Fruit fly (Drosophila melanogaster) whole organism, embryonic: ENCODE data around the gene QC.

Experiments
- Adf1 ChIP-seq: fragments of 200-800 bp; sonication (Bioruptor generic); IDR thresholded peaks from 2 replicates; pipeline ENCODE4 v1.3.6; 2022; ENCODE audit warnings: missing biosample characterization, missing genetic modification characterization
- Atf3 ChIP-seq: fragments of 200-800 bp; sonication (Bioruptor generic); optimal IDR thresholded peaks from 3 replicates; lab custom pipeline; 2016; ENCODE audit warnings: missing biosample characterization, missing genetic modification characterization
- Bgb ChIP-seq: fragments of 200-800 bp; sonication (Bioruptor generic); IDR thresholded peaks from 2 replicates; pipeline ENCODE4 v1.3.6; 2022; ENCODE audit warnings: missing biosample characterization, missing genetic modification characterization; ENCODE audit not compliant: partially characterized antibody
- CG1024 ChIP-seq: fragments of 200-800 bp; sonication (Bioruptor generic); IDR thresholded peaks from 2 replicates; pipeline ENCODE4 v1.3.6; 2022; ENCODE audit warnings: missing biosample characterization, missing genetic modification characterization
- CG11247 ChIP-seq: fragments of 200-800 bp; sonication (Bioruptor generic); IDR thresholded peaks from 2 replicates; pipeline ENCODE4 v1.3.6; 2022; ENCODE audit warnings: missing biosample characterization, missing genetic modification characterization
- CG12104 ChIP-seq: fragments of 200-800 bp; sonication (Bioruptor generic); optimal IDR thresholded peaks from 3 replicates; lab custom pipeline; 2016; ENCODE audit warnings: missing biosample characterization, missing genetic modification characterization
- CG13287 ChIP-seq: fragments of 200-800 bp; sonication (Bioruptor generic); IDR thresholded peaks from 2 replicates; pipeline ENCODE4 v1.3.6; 2022; ENCODE audit warnings: missing biosample characterization, missing genetic modification characterization; ENCODE audit not compliant: partially characterized antibody
- CG13424 ChIP-seq: fragments of 200-800 bp; sonication (Bioruptor generic); optimal IDR thresholded peaks from 2 replicates; lab custom pipeline; 2019; ENCODE audit warnings: missing biosample characterization, mild to moderate bottlenecking, missing genetic modification characterization, moderate library complexity
- CG18476 ChIP-seq: fragments of 200-800 bp; sonication (Bioruptor generic); optimal IDR thresholded peaks from 2 replicates; lab custom pipeline; 2016; ENCODE audit warnings: missing biosample characterization, mild to moderate bottlenecking, missing genetic modification characterization
- CG18764 ChIP-seq: fragments of 200-800 bp; sonication (Bioruptor generic); optimal IDR thresholded peaks from 3 replicates; lab custom pipeline; 2016; ENCODE audit warnings: missing biosample characterization, missing genetic modification characterization
- CG2712 ChIP-seq: fragments of 200-800 bp; optimal IDR thresholded peaks from 3 replicates; lab custom pipeline; 2019; ENCODE audit warnings: missing biosample characterization, mild to moderate bottlenecking, missing genetic modification characterization, moderate library complexity
- CG30431 ChIP-seq: fragments of 200-800 bp; sonication (Bioruptor generic); optimal IDR thresholded peaks from 2 replicates; lab custom pipeline; 2017; ENCODE audit warnings: missing biosample characterization, missing genetic modification characterization
- CG33557 ChIP-seq: fragments of 200-800 bp; sonication (Bioruptor generic); optimal IDR thresholded peaks from 2 replicates; lab custom pipeline; 2019; ENCODE audit warnings: missing biosample characterization, mild to moderate bottlenecking, missing genetic modification characterization, moderate library complexity
- CG34422 ChIP-seq: fragments of 200-800 bp; sonication (Bioruptor generic); IDR thresholded peaks from 3 replicates; pipeline ENCODE4 v1.3.6; 2022; ENCODE audit warnings: missing biosample characterization, missing genetic modification characterization
- CG42726 ChIP-seq: fragments of 200-800 bp; sonication (Bioruptor generic); IDR thresholded peaks from 2 replicates; pipeline ENCODE4 v1.3.6; 2022; ENCODE audit warnings: missing biosample characterization, missing genetic modification characterization; ENCODE audit not compliant: partially characterized antibody
- CG5180 ChIP-seq: fragments of 200-800 bp; sonication (Bioruptor generic); optimal IDR thresholded peaks from 3 replicates; lab custom pipeline; 2017; ENCODE audit warnings: missing biosample characterization, missing genetic modification characterization, mild to moderate bottlenecking, moderate library complexity, missing genetic modification reagents
- CG6791 ChIP-seq: fragments of 200-800 bp; sonication (Bioruptor generic); IDR thresholded peaks from 3 replicates; pipeline ENCODE4 v1.3.6; 2022; ENCODE audit warnings: missing biosample characterization, missing genetic modification characterization; ENCODE audit not compliant: partially characterized antibody
- CG6854 ChIP-seq: fragments of 200-800 bp; sonication (Bioruptor generic); optimal IDR thresholded peaks from 3 replicates; lab custom pipeline; 2017; ENCODE audit warnings: missing biosample characterization, mild to moderate bottlenecking, missing genetic modification characterization
- CG8290 ChIP-seq, 3 experiments: fragments of 200-800 bp; sonication (Bioruptor generic); optimal IDR thresholded peaks; 2 replicates each; lab custom pipeline; 2016 to 2019; ENCODE audit warnings: missing biosample characterization in 3 of 3, missing genetic modification characterization in 3 of 3, mild to moderate bottlenecking in 2 of 3, moderate library complexity in 1 of 3
- CG8478 ChIP-seq: fragments of >200 bp; optimal IDR thresholded peaks from 2 replicates; lab custom pipeline; 2018
- CG9437 ChIP-seq: fragments of 200-800 bp; sonication (Bioruptor generic); optimal IDR thresholded peaks from 2 replicates; lab custom pipeline; 2018; ENCODE audit warnings: missing biosample characterization, mild to moderate bottlenecking, missing genetic modification characterization
- Dbx ChIP-seq: fragments of 200-800 bp; sonication (Bioruptor generic); IDR thresholded peaks from 3 replicates; pipeline ENCODE4 v1.3.6; 2022; ENCODE audit warnings: missing biosample characterization, missing genetic modification characterization
- Dref ChIP-seq: fragments of 200-800 bp; sonication (Bioruptor generic); IDR thresholded peaks from 2 replicates; pipeline ENCODE4 v1.3.6; 2022; ENCODE audit warnings: missing biosample characterization, missing genetic modification characterization
- Drgx ChIP-seq: fragments of 200-800 bp; sonication (Bioruptor generic); IDR thresholded peaks from 2 replicates; pipeline ENCODE4 v1.3.6; 2022; ENCODE audit warnings: missing biosample characterization, missing genetic modification characterization
- Elba2 ChIP-seq: fragments of 200-800 bp; sonication (Bioruptor generic); optimal IDR thresholded peaks from 3 replicates; lab custom pipeline; 2016; ENCODE audit warnings: missing biosample characterization, missing genetic modification characterization
- H15 ChIP-seq: fragments of 200-800 bp; sonication (Bioruptor generic); IDR thresholded peaks from 3 replicates; pipeline ENCODE4 v1.3.6; 2022; ENCODE audit warnings: missing biosample characterization, missing genetic modification characterization
- Hand ChIP-seq: fragments of 200-800 bp; sonication (Bioruptor generic); optimal IDR thresholded peaks from 2 replicates; lab custom pipeline; 2017; ENCODE audit warnings: mild to moderate bottlenecking, missing biosample characterization, missing genetic modification reagents, missing genetic modification characterization
- Lpt ChIP-seq: fragments of >200 bp; optimal IDR thresholded peaks from 2 replicates; lab custom pipeline; 2018; ENCODE audit warnings: missing biosample characterization, missing genetic modification characterization
- MESR4 ChIP-seq: fragments of 200-800 bp; sonication (Bioruptor generic); optimal IDR thresholded peaks from 2 replicates; lab custom pipeline; 2018; ENCODE audit warnings: missing biosample characterization, mild to moderate bottlenecking, missing genetic modification characterization, moderate library complexity
- Mrtf ChIP-seq: fragments of 200-800 bp; sonication (Bioruptor generic); IDR thresholded peaks from 3 replicates; pipeline ENCODE4 v1.3.6; 2022; ENCODE audit warnings: missing biosample characterization, missing genetic modification characterization
- NC2β ChIP-seq: fragments of 200-800 bp; sonication (Bioruptor generic); optimal IDR thresholded peaks from 2 replicates; lab custom pipeline; 2016; ENCODE audit warnings: missing biosample characterization, missing genetic modification characterization
- Nf-YA ChIP-seq: fragments of 200-800 bp; sonication (Bioruptor generic); IDR thresholded peaks from 2 replicates; pipeline ENCODE4 v1.3.6; 2022; ENCODE audit warnings: missing biosample characterization, missing genetic modification characterization
- TFAM ChIP-seq: fragments of 200-800 bp; sonication (Bioruptor generic); optimal IDR thresholded peaks from 2 replicates; lab custom pipeline; 2017; ENCODE audit warnings: missing biosample characterization, missing genetic modification characterization, inconsistent platforms
- ara ChIP-seq: fragments of 200-800 bp; sonication (Bioruptor generic); IDR thresholded peaks from 2 replicates; pipeline ENCODE4 v1.3.6; 2022; ENCODE audit warnings: missing biosample characterization, missing genetic modification characterization
- crol ChIP-seq: fragments of 200-800 bp; sonication (Bioruptor generic); IDR thresholded peaks from 2 replicates; pipeline ENCODE4 v1.3.6; 2022; ENCODE audit warnings: missing biosample characterization, missing genetic modification characterization
- da ChIP-seq: fragments of 200-800 bp; sonication (Bioruptor generic); optimal IDR thresholded peaks from 2 replicates; lab custom pipeline; 2016; ENCODE audit warnings: missing biosample characterization, missing genetic modification characterization
- dmrt11E ChIP-seq: fragments of 200-800 bp; sonication (Bioruptor generic); optimal IDR thresholded peaks from 3 replicates; lab custom pipeline; 2018; ENCODE audit warnings: missing biosample characterization, mild to moderate bottlenecking, missing genetic modification characterization, moderate library complexity
- fu2 ChIP-seq: fragments of 200-800 bp; sonication (Bioruptor generic); optimal IDR thresholded peaks from 2 replicates; lab custom pipeline; 2016; ENCODE audit warnings: missing biosample characterization, missing genetic modification characterization
- gro ChIP-seq: fragments of 200-800 bp; sonication (Bioruptor generic); optimal IDR thresholded peaks from 2 replicates; lab custom pipeline; 2016; ENCODE audit warnings: missing biosample characterization, missing genetic modification characterization
- jumu ChIP-seq: fragments of 200-800 bp; sonication (Bioruptor generic); optimal IDR thresholded peaks from 3 replicates; lab custom pipeline; 2016; ENCODE audit warnings: missing biosample characterization, missing genetic modification characterization
- kay ChIP-seq: fragments of 200-800 bp; sonication (Bioruptor generic); optimal IDR thresholded peaks from 2 replicates; lab custom pipeline; 2016; ENCODE audit warnings: missing biosample characterization, missing genetic modification characterization
- klu ChIP-seq: fragments of 200-800 bp; sonication (Bioruptor generic); IDR thresholded peaks from 2 replicates; pipeline ENCODE4 v1.3.6; 2022; ENCODE audit warnings: missing biosample characterization, missing genetic modification characterization
- kni ChIP-seq: fragments of 200-800 bp; sonication (Bioruptor generic); optimal IDR thresholded peaks from 3 replicates; lab custom pipeline; 2017; ENCODE audit warnings: mild to moderate bottlenecking, missing biosample characterization, missing genetic modification reagents, missing genetic modification characterization
- lov ChIP-seq, 2 experiments: fragments of 200-800 bp in 1 of 2; fragments of >200 bp in 1 of 2; sonication (Bioruptor generic) in 1 of 2; IDR thresholded peaks in 1 of 2; optimal IDR thresholded peaks in 1 of 2; 2 replicates in 1 of 2; 3 replicates in 1 of 2; pipeline versions ENCODE4 v1.3.6 to Lab custom; 2017 to 2022; ENCODE audit warnings: missing biosample characterization in 1 of 2, missing genetic modification characterization in 1 of 2
- maf-S ChIP-seq: fragments of 200-800 bp; sonication (Bioruptor generic); optimal IDR thresholded peaks from 2 replicates; lab custom pipeline; 2016; ENCODE audit warnings: missing biosample characterization, missing genetic modification characterization
- mam ChIP-seq: fragments of 200-800 bp; sonication (Bioruptor generic); optimal IDR thresholded peaks from 3 replicates; lab custom pipeline; 2016; ENCODE audit warnings: missing biosample characterization, missing genetic modification characterization
- onecut ChIP-seq: fragments of 200-800 bp; sonication (Bioruptor generic); IDR thresholded peaks from 2 replicates; pipeline ENCODE4 v1.3.6; 2022; ENCODE audit warnings: missing biosample characterization, missing genetic modification characterization
- seq ChIP-seq: fragments of 200-800 bp; sonication (Bioruptor generic); IDR thresholded peaks from 2 replicates; pipeline ENCODE4 v1.3.6; 2022; ENCODE audit warnings: missing biosample characterization, missing genetic modification characterization
- tio ChIP-seq: fragments of 200-800 bp; sonication (Bioruptor generic); optimal IDR thresholded peaks from 2 replicates; lab custom pipeline; 2017; ENCODE audit warnings: missing biosample characterization, missing genetic modification characterization, inconsistent platforms
- unc-4 ChIP-seq: fragments of 200-800 bp; sonication (Bioruptor generic); IDR thresholded peaks from 2 replicates; pipeline ENCODE4 v1.3.6; 2022; ENCODE audit warnings: missing biosample characterization, missing genetic modification characterization; ENCODE audit not compliant: partially characterized antibody

Gene QC

dm6 chr3L:5902189-5902765, at the start of gene QC:
Gene QC, minus strand, starts transcription at chr3L:5902456.
- TF ChIP-seq CG5180 = no peak
- no peak for TF ChIP-seq gro
- TF ChIP-seq Nf-YA (GFP tag; lab: Robert Waterston, UW) = peak; percentile 29; the same call in 1 of the 2 replicates
- TF ChIP-seq Lpt (GFP tag; lab: Kevin White, UChicago) = no peak
- TF ChIP-seq kay (GFP tag; lab: Kevin White, UChicago) = peak; percentile 44
- no peak for TF ChIP-seq CG8290 (GFP tag; optimal IDR thresholded peaks at IDR 0.05; lab: Kevin White, UChicago)
- TF ChIP-seq CG8290 (tag; optimal IDR thresholded peaks at IDR 0.05; lab: Kevin White, UChicago) = no peak
- TF ChIP-seq jumu = no peak
- peak; percentile 84 for TF ChIP-seq onecut (GFP tag; lab: Robert Waterston, UW)
- no peak for TF ChIP-seq CG8478
- no peak for TF ChIP-seq maf-S (GFP tag; lab: Kevin White, UChicago)
- TF ChIP-seq TFAM (GFP tag; lab: Kevin White, UChicago) = no peak
- no peak for TF ChIP-seq lov (optimal IDR thresholded peaks at IDR 0.05; lab: Kevin White, UChicago)
- no peak for TF ChIP-seq lov (GFP tag; IDR thresholded peaks at IDR 0.05; lab: Robert Waterston, UW)
- no peak for TF ChIP-seq da (GFP tag; lab: Kevin White, UChicago)
- no peak for TF ChIP-seq NC2β (GFP tag; lab: Kevin White, UChicago)
- TF ChIP-seq CG33557 (GFP tag; lab: Kevin White, UChicago) = no peak
- peak; percentile 79 for TF ChIP-seq crol
- TF ChIP-seq CG18764 = no peak
- TF ChIP-seq Mrtf = no peak
- TF ChIP-seq Elba2 = no peak
- peak; percentile 13; the same call in 1 of the 3 replicates for TF ChIP-seq CG34422 (GFP tag; lab: Robert Waterston, UW)
- no peak for TF ChIP-seq CG12104 (GFP tag; lab: Kevin White, UChicago)
- TF ChIP-seq kni (GFP tag; lab: Kevin White, UChicago) = no peak
- no peak for TF ChIP-seq fu2 (GFP tag; lab: Kevin White, UChicago)
- TF ChIP-seq CG6854 (GFP tag; lab: Kevin White, UChicago) = no peak
- no peak for TF ChIP-seq Hand (GFP tag; lab: Kevin White, UChicago)
- peak; percentile 23; the same call in 1 of the 2 replicates for TF ChIP-seq CG13287 (GFP tag; lab: Robert Waterston, UW)
- TF ChIP-seq tio = no peak
- no peak for TF ChIP-seq MESR4 (GFP tag; lab: Kevin White, UChicago)
- no peak for TF ChIP-seq CG9437 (GFP tag; lab: Kevin White, UChicago)
- TF ChIP-seq CG18476 (GFP tag; lab: Kevin White, UChicago) = no peak
- no peak for TF ChIP-seq CG6791
- no peak for TF ChIP-seq H15
- TF ChIP-seq ara (GFP tag; lab: Robert Waterston, UW) = no peak
- TF ChIP-seq Drgx (GFP tag; lab: Robert Waterston, UW) = peak; percentile 29; the same call in 1 of the 2 replicates
- 0 out of 2 replicates have a peak, but pooled peaks have one; percentile 17 for TF ChIP-seq unc-4 (GFP tag; lab: Robert Waterston, UW)
- TF ChIP-seq CG42726 = 0 out of 2 replicates have a peak, but pooled peaks have one; percentile 9
- peak; percentile 15; the same call in 1 of the 2 replicates for TF ChIP-seq Bgb
- TF ChIP-seq Dbx (GFP tag; lab: Robert Waterston, UW) = 0 out of 3 replicates have a peak, but pooled peaks have one; percentile 23
- TF ChIP-seq CG11247 (GFP tag; lab: Robert Waterston, UW) = no peak
- TF ChIP-seq CG1024 (GFP tag; lab: Robert Waterston, UW) = no peak
- no peak for TF ChIP-seq seq
- peak; percentile 49 for TF ChIP-seq Adf1 (GFP tag; lab: Robert Waterston, UW)
- TF ChIP-seq Atf3 (GFP tag; lab: Kevin White, UChicago) = no peak
- no peak for TF ChIP-seq CG30431 (GFP tag; lab: Kevin White, UChicago)
- TF ChIP-seq CG2712 (tag; lab: Kevin White, UChicago) = no peak
- TF ChIP-seq klu = no peak
- no peak for TF ChIP-seq mam (GFP tag; lab: Kevin White, UChicago)
- 0 out of 2 replicates have a peak, but pooled peaks have one; percentile 28 for TF ChIP-seq Dref (GFP tag; lab: Robert Waterston, UW)
- TF ChIP-seq CG13424 = no peak
- TF ChIP-seq dmrt11E = no peak
